Fruit fly (Drosophila melanogaster) whole organism, adult: Measurements from ENCODE around the gene emc.

Experiments
- CG11617 ChIP-seq: fragments of 200-800 bp; sonication (Bioruptor generic); optimal IDR thresholded peaks from 2 replicates; lab custom pipeline; 2017; ENCODE audit warnings: mild to moderate bottlenecking, missing biosample characterization, missing genetic modification reagents, missing genetic modification characterization
- CG12768 ChIP-seq: fragments of 200-800 bp; sonication (Bioruptor generic); optimal IDR thresholded peaks from 2 replicates; lab custom pipeline; 2017; ENCODE audit warnings: missing biosample characterization, missing genetic modification characterization, mild to moderate bottlenecking, moderate library complexity, missing genetic modification reagents
- CG14711 ChIP-seq: fragments of 200-800 bp; sonication (Bioruptor generic); optimal IDR thresholded peaks from 2 replicates; lab custom pipeline; 2018; ENCODE audit warnings: missing biosample characterization, mild to moderate bottlenecking, missing genetic modification characterization, moderate library complexity
- CG1620 ChIP-seq: fragments of 200-800 bp; sonication (Bioruptor generic); optimal IDR thresholded peaks from 2 replicates; lab custom pipeline; 2016; ENCODE audit warnings: missing biosample characterization, missing genetic modification characterization
- CG33017 ChIP-seq: fragments of 200-800 bp; sonication (Bioruptor generic); optimal IDR thresholded peaks from 2 replicates; lab custom pipeline; 2018; ENCODE audit warnings: missing biosample characterization, mild to moderate bottlenecking, missing genetic modification characterization, moderate library complexity
- CG5204 ChIP-seq: fragments of 200-800 bp; sonication (Bioruptor generic); optimal IDR thresholded peaks from 2 replicates; lab custom pipeline; 2016; ENCODE audit warnings: missing biosample characterization, missing genetic modification characterization
- CG7045 ChIP-seq: fragments of 200-800 bp; sonication (Bioruptor generic); optimal IDR thresholded peaks from 2 replicates; lab custom pipeline; 2017; ENCODE audit warnings: missing biosample characterization, mild to moderate bottlenecking, missing genetic modification characterization
- CG7101 ChIP-seq: fragments of 200-800 bp; sonication (Bioruptor generic); optimal IDR thresholded peaks from 2 replicates; lab custom pipeline; 2018; ENCODE audit warnings: missing biosample characterization, mild to moderate bottlenecking, missing genetic modification characterization, moderate library complexity
- Clk ChIP-seq: fragments of 200-800 bp; sonication (Bioruptor generic); optimal IDR thresholded peaks from 2 replicates; lab custom pipeline; 2017; ENCODE audit warnings: missing biosample characterization, missing genetic modification characterization
- Crg-1 ChIP-seq: fragments of 200-800 bp; sonication (Bioruptor generic); optimal IDR thresholded peaks from 2 replicates; lab custom pipeline; 2016; ENCODE audit warnings: missing biosample characterization, missing genetic modification characterization
- Hr96 ChIP-seq: fragments of 200-800 bp; sonication (Bioruptor generic); optimal IDR thresholded peaks from 2 replicates; lab custom pipeline; 2016; ENCODE audit warnings: missing biosample characterization, missing genetic modification characterization
- Mnt ChIP-seq: fragments of 200-800 bp; sonication (Bioruptor generic); optimal IDR thresholded peaks from 2 replicates; lab custom pipeline; 2016; ENCODE audit warnings: missing biosample characterization, mild to moderate bottlenecking, missing genetic modification characterization
- bab1 ChIP-seq: fragments of 200-800 bp; sonication (Bioruptor generic); optimal IDR thresholded peaks from 3 replicates; lab custom pipeline; 2019; ENCODE audit warnings: missing biosample characterization, mild to moderate bottlenecking, missing genetic modification characterization, moderate library complexity
- cic ChIP-seq: fragments of 200-800 bp; sonication (Bioruptor generic); optimal IDR thresholded peaks from 2 replicates; lab custom pipeline; 2017; ENCODE audit warnings: missing biosample characterization, mild to moderate bottlenecking, missing genetic modification characterization, moderate library complexity
- cnc ChIP-seq, 2 experiments: fragments of >200 bp; optimal IDR thresholded peaks; 2 replicates each; lab custom pipeline; 2017
- kay ChIP-seq: fragments of 200-800 bp; sonication (Bioruptor generic); peaks from one replicate; lab custom pipeline; 2016; ENCODE audit warnings: missing biosample characterization, missing genetic modification characterization, borderline replicate concordance
- ovo ChIP-seq: fragments of 200-800 bp; sonication (Bioruptor generic); optimal IDR thresholded peaks from 2 replicates; lab custom pipeline; 2016; ENCODE audit warnings: missing biosample characterization, missing genetic modification characterization
- pad ChIP-seq: fragments of 200-800 bp; sonication (Bioruptor generic); optimal IDR thresholded peaks from 3 replicates; lab custom pipeline; 2017; ENCODE audit warnings: missing biosample characterization, missing genetic modification characterization, mild to moderate bottlenecking, moderate library complexity, missing genetic modification reagents
- tj ChIP-seq: fragments of 200-800 bp; sonication (Bioruptor generic); optimal IDR thresholded peaks from 3 replicates; lab custom pipeline; 2017; ENCODE audit warnings: missing biosample characterization, mild to moderate bottlenecking, missing genetic modification characterization, moderate library complexity
- toe ChIP-seq: fragments of 200-800 bp; sonication (Bioruptor generic); optimal IDR thresholded peaks from 2 replicates; lab custom pipeline; 2016; ENCODE audit warnings: missing biosample characterization, missing genetic modification characterization

The emc gene

dm6 chr3L:707992-708489, 41.2 kb upstream of the emc start, which contains the start of gene CG13895:
Gene CG13895, minus strand, starts transcription at chr3L:708205.
- TF ChIP-seq Hr96 (GFP tag; lab: Kevin White, UChicago) (peak; percentile 4), CG7045 (GFP tag; lab: Kevin White, UChicago) (no peak), pad (peak; percentile 37), Mnt (GFP tag; lab: Kevin White, UChicago) (peak; percentile 46), bab1 (GFP tag; lab: Kevin White, UChicago) (peak; percentile 34)

DNA sequence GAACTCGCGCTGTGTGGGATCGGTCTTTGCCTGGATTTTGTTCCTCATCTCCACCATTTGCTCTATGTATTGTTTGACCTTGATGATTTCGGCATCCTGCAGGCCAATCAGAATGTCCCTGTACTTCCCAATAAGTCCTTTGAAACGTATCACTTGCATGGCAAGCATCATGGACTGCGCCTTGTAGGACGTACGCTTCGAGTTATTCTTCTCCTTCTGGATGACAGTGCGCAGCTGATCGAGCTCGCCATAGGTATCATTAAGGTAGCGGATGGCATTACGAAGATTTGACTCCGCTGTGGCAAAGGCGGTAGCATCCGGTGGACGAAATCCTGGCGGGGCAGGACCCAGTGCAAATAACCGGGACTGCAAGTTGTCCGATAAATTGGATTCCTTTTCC, 39.3 kb upstream of the emc start:
- no peak for TF ChIP-seq CG12768 (GFP tag; lab: Kevin White, UChicago)
- no peak for TF ChIP-seq CG5204 (GFP tag; lab: Kevin White, UChicago)
- no peak for TF ChIP-seq kay (GFP tag; lab: Kevin White, UChicago)
- no peak for TF ChIP-seq Clk (GFP tag; lab: Kevin White, UChicago)
- TF ChIP-seq tj, result no peak
- no peak for TF ChIP-seq Crg-1
- TF ChIP-seq Mnt (GFP tag; lab: Kevin White, UChicago), result no peak
- TF ChIP-seq bab1 (GFP tag; lab: Kevin White, UChicago), result no peak
- TF ChIP-seq pad, result no peak
- no peak for TF ChIP-seq ovo (GFP tag; lab: Kevin White, UChicago)

- TF ChIP-seq tj, result no peak
These were observed 38.8 kb upstream of the emc start, which contains the start of gene CkIIalpha-i3 for dm6 chr3L:710345-710822. Gene CkIIalpha-i3, minus strand, starts transcription at chr3L:710607.

dm6 chr3L:711839-712553, 37.2 kb upstream of the emc start, which contains the start of gene CG13896:
Gene CG13896, minus strand, starts transcription at chr3L:711850.
- peak; percentile 75 for TF ChIP-seq Crg-1
- TF ChIP-seq CG11617, result peak; percentile 50
- TF ChIP-seq kay (GFP tag; lab: Kevin White, UChicago), result no peak
- TF ChIP-seq pad, result peak; percentile 69
- peak; percentile 42 for TF ChIP-seq CG7045 (GFP tag; lab: Kevin White, UChicago)
- peak; percentile 79 for TF ChIP-seq toe (GFP tag; lab: Kevin White, UChicago)
- TF ChIP-seq ovo (GFP tag; lab: Kevin White, UChicago), result peak; percentile 72
- peak; percentile 22 for TF ChIP-seq Clk (GFP tag; lab: Kevin White, UChicago)
- TF ChIP-seq CG7101, result peak; percentile 70
- TF ChIP-seq CG14711 (tag; lab: Kevin White, UChicago), result peak; percentile 25
- peak; percentile 77 for TF ChIP-seq Mnt (GFP tag; lab: Kevin White, UChicago)
- TF ChIP-seq cic (GFP tag; lab: Kevin White, UChicago), result no peak
- TF ChIP-seq CG33017, result peak; percentile 49
- peak; percentile 91 for TF ChIP-seq CG1620 (GFP tag; lab: Kevin White, UChicago)
- peak; percentile 86 for TF ChIP-seq Hr96 (GFP tag; lab: Kevin White, UChicago)
- TF ChIP-seq tj, result peak; percentile 25
- TF ChIP-seq cnc (optimal IDR thresholded peaks at IDR 0.05; lab: Kevin White, UChicago), result no peak
- peak; percentile 83 for TF ChIP-seq bab1 (GFP tag; lab: Kevin White, UChicago)
- peak; percentile 75 for TF ChIP-seq CG5204 (GFP tag; lab: Kevin White, UChicago)
- no peak for TF ChIP-seq CG12768 (GFP tag; lab: Kevin White, UChicago)

DNA sequence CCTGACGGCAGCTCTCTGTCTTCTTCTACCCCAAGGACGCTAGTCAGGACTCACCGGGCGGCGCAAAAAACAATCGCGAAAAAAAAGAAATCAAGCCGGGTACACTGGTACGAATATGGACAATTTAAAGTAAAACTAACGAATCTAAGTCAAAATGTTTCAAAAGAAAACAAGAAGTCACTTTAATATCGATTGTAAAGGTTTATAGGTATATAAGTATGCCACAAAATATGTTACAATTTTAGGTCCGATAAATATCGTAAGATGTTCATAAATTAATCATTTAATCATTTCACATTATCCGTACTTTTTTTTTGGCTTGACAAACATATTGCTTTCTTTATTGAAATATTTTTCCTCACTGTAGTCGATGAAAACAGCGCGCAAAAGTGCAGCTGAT, 33.1 kb upstream of the emc start:
- TF ChIP-seq CG7045 (GFP tag; lab: Kevin White, UChicago) (no peak), CG5204 (GFP tag; lab: Kevin White, UChicago) (no peak), tj (no peak), Mnt (GFP tag; lab: Kevin White, UChicago) (no peak), bab1 (GFP tag; lab: Kevin White, UChicago) (no peak), CG14711 (tag; lab: Kevin White, UChicago) (no peak), Clk (GFP tag; lab: Kevin White, UChicago) (no peak), cnc (optimal IDR thresholded peaks at IDR 0.05; lab: Kevin White, UChicago) (no peak), CG7101 (no peak), kay (GFP tag; lab: Kevin White, UChicago) (no peak), Hr96 (GFP tag; lab: Kevin White, UChicago) (no peak), Crg-1 (no peak), CG11617 (no peak), ovo (GFP tag; lab: Kevin White, UChicago) (no peak), pad (no peak)

DNA sequence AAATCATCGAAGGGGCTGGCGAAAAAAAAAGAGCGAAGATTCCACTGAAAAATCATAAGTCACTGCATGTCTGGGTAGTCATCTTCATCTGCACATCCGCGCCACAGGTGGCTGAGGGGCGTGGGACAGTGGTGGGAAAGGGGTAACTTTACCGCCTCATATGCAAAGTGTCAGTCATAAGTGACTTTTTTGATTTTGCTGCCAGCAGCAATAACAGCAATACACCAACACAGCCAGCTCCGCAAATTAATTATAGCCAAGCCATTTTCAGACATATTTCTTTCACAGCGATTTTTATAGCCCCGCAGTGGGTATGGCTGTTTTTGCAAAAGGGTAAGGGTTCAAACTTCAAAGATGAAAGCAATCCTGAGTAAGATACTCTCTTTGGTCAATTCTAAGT, 30.8 kb upstream of the emc start:
- peak; percentile 92 for TF ChIP-seq tj
- no peak for TF ChIP-seq pad

DNA sequence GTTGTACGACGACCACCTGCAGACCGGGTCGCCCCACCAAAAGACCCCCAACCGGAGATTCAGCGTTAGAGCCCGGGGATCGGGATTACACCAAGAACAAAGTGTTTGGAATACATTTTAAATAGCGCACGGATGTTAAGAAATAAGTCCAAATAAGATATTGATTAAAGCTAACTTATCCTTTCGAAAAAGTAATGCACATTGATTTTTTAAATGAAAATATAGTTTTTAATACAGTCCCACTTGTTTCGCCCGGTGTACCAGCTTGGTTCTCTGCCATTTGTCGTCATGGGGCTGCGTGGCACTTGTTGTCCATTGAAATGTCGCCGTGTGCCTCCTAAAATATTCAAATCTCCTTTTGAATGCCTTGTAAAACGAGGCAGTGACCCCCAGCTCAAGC, 28.2 kb upstream of the emc start:
- no peak for TF ChIP-seq cic (GFP tag; lab: Kevin White, UChicago)
- TF ChIP-seq CG12768 (GFP tag; lab: Kevin White, UChicago), result no peak
- no peak for TF ChIP-seq Mnt (GFP tag; lab: Kevin White, UChicago)
- TF ChIP-seq CG11617, result no peak
- TF ChIP-seq CG14711 (tag; lab: Kevin White, UChicago), result no peak
- no peak for TF ChIP-seq CG5204 (GFP tag; lab: Kevin White, UChicago)
- no peak for TF ChIP-seq bab1 (GFP tag; lab: Kevin White, UChicago)
- no peak for TF ChIP-seq CG1620 (GFP tag; lab: Kevin White, UChicago)
- TF ChIP-seq Crg-1, result no peak
- TF ChIP-seq CG7101, result no peak
- TF ChIP-seq tj, result no peak
- no peak for TF ChIP-seq CG7045 (GFP tag; lab: Kevin White, UChicago)
